Worm (Caenorhabditis elegans) whole organism, young adult: ENCODE results near the gene D1044.6.

Experiments
- B0336.3 ChIP-seq: fragments of 200-800 bp; sonication (Bioruptor generic); IDR thresholded peaks from 2 replicates; pipeline ENCODE4 v1.3.6; 2022; ENCODE audit warnings: missing genetic modification characterization, missing compliant biosample characterization
- C17E4.6 ChIP-seq: fragments of 200-800 bp; sonication (Bioruptor generic); IDR thresholded peaks from 2 replicates; pipeline ENCODE4 v1.3.6; 2022; ENCODE audit warnings: missing genetic modification reagents, missing genetic modification characterization, missing compliant biosample characterization
- F22D6.2 ChIP-seq: sonication (generic microtip); optimal IDR thresholded peaks from 2 replicates; lab custom pipeline; 2016; ENCODE audit warnings: mild to moderate bottlenecking, missing genetic modification characterization, missing compliant biosample characterization
- F57C9.4 ChIP-seq: sonication (generic microtip); optimal IDR thresholded peaks from 2 replicates; lab custom pipeline; 2017; ENCODE audit warnings: mild to moderate bottlenecking, missing genetic modification characterization, missing compliant biosample characterization
- Y53G8AR.9 ChIP-seq: fragments of 200-800 bp; sonication (Bioruptor generic); conservative IDR thresholded peaks from 2 replicates; pipeline ENCODE4 v1.3.6; 2022; ENCODE audit warnings: missing genetic modification reagents, missing genetic modification characterization, missing compliant biosample characterization
- Y79H2A.3 ChIP-seq: fragments of 200-800 bp; sonication (Bioruptor generic); conservative IDR thresholded peaks from 2 replicates; pipeline ENCODE4 v1.3.6; 2022; ENCODE audit warnings: missing genetic modification reagents, missing genetic modification characterization, missing compliant biosample characterization
- Y95B8A.8 ChIP-seq: fragments of 200-800 bp; sonication (Bioruptor generic); IDR thresholded peaks from 2 replicates; pipeline ENCODE4 v1.3.6; 2022; ENCODE audit warnings: missing genetic modification reagents, missing genetic modification characterization, missing compliant biosample characterization
- aptf-3 ChIP-seq: fragments of 200-800 bp; sonication (Bioruptor generic); IDR thresholded peaks from 2 replicates; pipeline ENCODE4 v1.3.6; 2022; ENCODE audit warnings: missing genetic modification characterization, missing compliant biosample characterization
- attf-5 ChIP-seq: fragments of 200-800 bp; sonication (Bioruptor generic); optimal IDR thresholded peaks from 2 replicates; lab custom pipeline; 2018; ENCODE audit warnings: mild to moderate bottlenecking, missing genetic modification characterization, missing compliant biosample characterization
- attf-6 ChIP-seq: fragments of 200-800 bp; sonication (Bioruptor generic); IDR thresholded peaks from 2 replicates; pipeline ENCODE4 v1.3.6; 2022; ENCODE audit warnings: missing genetic modification reagents, missing genetic modification characterization, missing compliant biosample characterization
- bed-1 ChIP-seq: fragments of 200-800 bp; sonication (Bioruptor generic); IDR thresholded peaks from 2 replicates; pipeline ENCODE4 v1.3.6; 2022; ENCODE audit warnings: missing genetic modification reagents, missing genetic modification characterization, missing compliant biosample characterization
- ccch-3 ChIP-seq: fragments of 200-800 bp; sonication (Bioruptor generic); optimal IDR thresholded peaks from 2 replicates; lab custom pipeline; 2018; ENCODE audit warnings: mild to moderate bottlenecking, missing genetic modification characterization, missing compliant biosample characterization
- ceh-27 ChIP-seq: fragments of 200-800 bp; sonication (Bioruptor generic); optimal IDR thresholded peaks from 2 replicates; lab custom pipeline; 2018; ENCODE audit warnings: mild to moderate bottlenecking, missing genetic modification characterization, moderate library complexity, missing compliant biosample characterization
- ceh-40 ChIP-seq: fragments of 200-800 bp; sonication (Bioruptor generic); IDR thresholded peaks from 2 replicates; pipeline ENCODE4 v1.3.6; 2022; ENCODE audit warnings: missing genetic modification characterization, missing compliant biosample characterization
- ceh-58 ChIP-seq: fragments of 200-800 bp; sonication (Bioruptor generic); IDR thresholded peaks from 2 replicates; pipeline ENCODE4 v1.3.6; 2022; ENCODE audit warnings: missing genetic modification characterization, missing compliant biosample characterization
- chd-7 ChIP-seq: sonication (generic microtip); optimal IDR thresholded peaks from 2 replicates; lab custom pipeline; 2016; ENCODE audit warnings: mild to moderate bottlenecking, missing genetic modification characterization, moderate library complexity, missing compliant biosample characterization
- fkh-3 ChIP-seq: sonication (generic microtip); optimal IDR thresholded peaks from 2 replicates; lab custom pipeline; 2016; ENCODE audit warnings: mild to moderate bottlenecking, missing genetic modification characterization, missing compliant biosample characterization
- lir-1 ChIP-seq: fragments of 200-800 bp; sonication (Bioruptor generic); conservative IDR thresholded peaks from 2 replicates; pipeline ENCODE4 v1.3.6; 2022; ENCODE audit warnings: missing genetic modification reagents, missing genetic modification characterization, missing compliant biosample characterization
- madf-3 ChIP-seq: fragments of 200-800 bp; sonication (Bioruptor generic); IDR thresholded peaks from 2 replicates; pipeline ENCODE4 v1.3.6; 2022; ENCODE audit warnings: missing genetic modification reagents, missing genetic modification characterization, missing compliant biosample characterization
- mes-4 ChIP-seq: sonication (generic microtip); optimal IDR thresholded peaks from 2 replicates; lab custom pipeline; 2016; ENCODE audit warnings: missing genotype, missing genetic modification characterization, missing compliant biosample characterization
- nhr-120 ChIP-seq: fragments of 200-800 bp; sonication (Bioruptor generic); IDR thresholded peaks from 2 replicates; pipeline ENCODE4 v1.3.6; 2022; ENCODE audit warnings: missing genetic modification characterization, missing compliant biosample characterization
- rcor-1 ChIP-seq: fragments of 200-800 bp; sonication (Bioruptor generic); IDR thresholded peaks from 2 replicates; pipeline ENCODE4 v1.3.6; 2022; ENCODE audit warnings: missing genetic modification reagents, missing genetic modification characterization, missing compliant biosample characterization
- rec-8 ChIP-seq, 2 experiments: sonication (generic microtip); optimal IDR thresholded peaks; 2 replicates each; lab custom pipeline; 2016; ENCODE audit warnings: mild to moderate bottlenecking in 2 of 2, missing genetic modification characterization in 2 of 2, missing genetic modification reagents in 2 of 2, missing genotype in 2 of 2, missing biosample characterization in 1 of 2, missing compliant biosample characterization in 1 of 2, moderate library complexity in 1 of 2
- rpc-1 ChIP-seq, 2 experiments: fragments of 150-350 bp in 1 of 2; sonication (generic microtip) in 1 of 2; optimal IDR thresholded peaks; 2 replicates each; lab custom pipeline; 2014 to 2018; ENCODE audit warnings: missing biosample characterization in 1 of 2, missing genetic modification characterization in 1 of 2, missing genetic modification reagents in 1 of 2, missing genotype in 1 of 2
- snpc-1.3 ChIP-seq: sonication (generic microtip); optimal IDR thresholded peaks from 2 replicates; lab custom pipeline; 2017; ENCODE audit warnings: missing genetic modification characterization, mild to moderate bottlenecking, missing compliant biosample characterization, antibody characterized with exemption, moderate library complexity, missing genotype, missing genetic modification reagents; ENCODE audit not compliant: insufficient read depth
- zfh-2 ChIP-seq: fragments of 200-800 bp; sonication (Bioruptor generic); conservative IDR thresholded peaks from 2 replicates; pipeline ENCODE4 v1.3.6; 2022; ENCODE audit warnings: missing genetic modification reagents, missing genetic modification characterization, missing compliant biosample characterization
- ztf-28 ChIP-seq: fragments of 200-800 bp; sonication (Bioruptor generic); IDR thresholded peaks from 2 replicates; pipeline ENCODE4 v1.3.6; 2022; ENCODE audit warnings: missing genetic modification reagents, missing genetic modification characterization, missing compliant biosample characterization
- ztf-3 ChIP-seq: fragments of 200-800 bp; sonication (Bioruptor generic); optimal IDR thresholded peaks from 2 replicates; lab custom pipeline; 2018; ENCODE audit warnings: mild to moderate bottlenecking, missing genetic modification characterization, missing compliant biosample characterization
- ztf-6 ChIP-seq: fragments of 200-800 bp; sonication (Bioruptor generic); IDR thresholded peaks from 2 replicates; pipeline ENCODE4 v1.3.6; 2022; ENCODE audit warnings: missing genetic modification reagents, missing genetic modification characterization, missing compliant biosample characterization

The D1044.6 gene

ce11 chrIII:5572806-5573205, 29.8 kb upstream of the D1044.6 start:
- TF ChIP-seq rpc-1 (optimal IDR thresholded peaks at IDR 0.05; lab: Kevin White, UChicago) (no peak), rpc-1 (tag; optimal IDR thresholded peaks at IDR 0.05; lab: Kevin White, UChicago) (no peak), F57C9.4 (tag; lab: Kevin White, UChicago) (no peak), bed-1 (no peak), Y95B8A.8 (GFP tag; lab: Robert Waterston, UW) (no peak), attf-5 (GFP tag; lab: Kevin White, UChicago) (no peak)

- no peak for TF ChIP-seq Y53G8AR.9
These were observed 28.0 kb upstream of the D1044.6 start for ce11 chrIII:5570814-5571443.

ce11 chrIII:5568679-5569078, 25.7 kb upstream of the D1044.6 start, which contains the start of gene nspb-12:
Gene nspb-12, minus strand, starts transcription at chrIII:5568779.
- TF ChIP-seq C17E4.6 (no peak), F57C9.4 (tag; lab: Kevin White, UChicago) (no peak), B0336.3 (GFP tag; lab: Robert Waterston, UW) (no peak), rcor-1 (no peak), zfh-2 (no peak), madf-3 (GFP tag; lab: Robert Waterston, UW) (no peak), attf-6 (no peak), ztf-3 (GFP tag; lab: Kevin White, UChicago) (no peak), Y79H2A.3 (GFP tag; lab: Robert Waterston, UW) (no peak), F22D6.2 (tag; lab: Kevin White, UChicago) (no peak), nhr-120 (GFP tag; lab: Robert Waterston, UW) (no peak), lir-1 (GFP tag; lab: Robert Waterston, UW) (no peak), rec-8 (tag; optimal IDR thresholded peaks at IDR 0.05; lab: Kevin White, UChicago) (no peak), Y95B8A.8 (GFP tag; lab: Robert Waterston, UW) (no peak), fkh-3 (no peak), ztf-28 (GFP tag; lab: Robert Waterston, UW) (no peak), ccch-3 (GFP tag; lab: Kevin White, UChicago) (no peak)

- TF ChIP-seq mes-4 (tag; lab: Kevin White, UChicago) (no peak), aptf-3 (GFP tag; lab: Robert Waterston, UW) (0 out of 2 replicates have a peak, but pooled peaks have one; percentile 12)
These were observed 25.3 kb upstream of the D1044.6 start for ce11 chrIII:5568265-5568664.

ce11 chrIII:5566496-5566895, 23.5 kb upstream of the D1044.6 start:
- no peak for TF ChIP-seq ceh-40
- no peak for TF ChIP-seq ceh-58 (GFP tag; lab: Robert Waterston, UW)
- no peak for TF ChIP-seq snpc-1.3 (tag; lab: Kevin White, UChicago)
- no peak for TF ChIP-seq chd-7 (tag; lab: Kevin White, UChicago)
- TF ChIP-seq rec-8 (tag; optimal IDR thresholded peaks at IDR 0.05; lab: Kevin White, UChicago): no peak
- TF ChIP-seq, all 124 proteins: peak for 0

- TF ChIP-seq ztf-6: no peak
- TF ChIP-seq ceh-27: peak; percentile 2
These were observed 22.7 kb upstream of the D1044.6 start for ce11 chrIII:5565699-5566098.
